Worm (Caenorhabditis elegans) whole organism, mixed stage, embryonic: ENCODE data around the gene spig-6.

ENCODE experiments used
- M03D4.4 ChIP-seq: sonication (generic microtip); optimal IDR thresholded peaks from 2 replicates; lab custom pipeline; 2017; ENCODE audit warnings: mild to moderate bottlenecking, missing genetic modification characterization, missing compliant biosample characterization
- bed-3 ChIP-seq: fragments of 200-800 bp; sonication (Bioruptor generic); optimal IDR thresholded peaks from 3 replicates; lab custom pipeline; 2018; ENCODE audit warnings: mild to moderate bottlenecking, missing genetic modification characterization, moderate library complexity, missing compliant biosample characterization
- blmp-1 ChIP-seq: fragments of 150-350 bp; optimal IDR thresholded peaks from 2 replicates; lab custom pipeline; 2014; ENCODE audit warnings: missing biosample characterization, missing genetic modification characterization
- ceh-39 ChIP-seq: fragments of 150-350 bp; optimal IDR thresholded peaks from 2 replicates; lab custom pipeline; 2014; ENCODE audit warnings: missing biosample characterization, missing genetic modification characterization
- ceh-83 ChIP-seq: fragments of 200-800 bp; sonication (Bioruptor generic); optimal IDR thresholded peaks from 2 replicates; lab custom pipeline; 2018; ENCODE audit warnings: mild to moderate bottlenecking, missing genetic modification characterization, missing compliant biosample characterization
- drap-1 ChIP-seq: fragments of 200-800 bp; sonication (Bioruptor generic); optimal IDR thresholded peaks from 3 replicates; lab custom pipeline; 2018; ENCODE audit warnings: mild to moderate bottlenecking, missing genetic modification characterization, missing compliant biosample characterization
- elt-1 ChIP-seq: sonication (generic microtip); optimal IDR thresholded peaks from 2 replicates; lab custom pipeline; 2017; ENCODE audit warnings: missing genetic modification characterization, mild to moderate bottlenecking, missing compliant biosample characterization, antibody characterized with exemption, moderate library complexity, borderline replicate concordance; ENCODE audit not compliant: insufficient read depth
- flh-1 ChIP-seq: fragments of 200-800 bp; sonication (Bioruptor generic); optimal IDR thresholded peaks from 2 replicates; lab custom pipeline; 2018; ENCODE audit warnings: mild to moderate bottlenecking, missing genetic modification characterization, moderate library complexity, missing compliant biosample characterization
- hlh-1 ChIP-seq: fragments of 150-350 bp; optimal IDR thresholded peaks from 2 replicates; lab custom pipeline; 2014; ENCODE audit warnings: missing biosample characterization, missing genetic modification reagents, missing genetic modification characterization
- lin-13 ChIP-seq: fragments of 150-350 bp; optimal IDR thresholded peaks from 2 replicates; lab custom pipeline; 2014; ENCODE audit warnings: missing biosample characterization, missing genetic modification characterization
- lin-32 ChIP-seq: fragments of 200-800 bp; sonication (Bioruptor generic); optimal IDR thresholded peaks from 2 replicates; lab custom pipeline; 2018; ENCODE audit warnings: mild to moderate bottlenecking, missing genetic modification characterization, missing compliant biosample characterization
- lsy-2 ChIP-seq: fragments of 150-350 bp; optimal IDR thresholded peaks from 2 replicates; lab custom pipeline; 2014; ENCODE audit warnings: missing biosample characterization, missing genetic modification characterization
- mab-5 ChIP-seq: fragments of 150-350 bp; optimal IDR thresholded peaks from 2 replicates; lab custom pipeline; 2014; ENCODE audit warnings: missing biosample characterization, missing genetic modification characterization
- mep-1 ChIP-seq: fragments of 150-350 bp; optimal IDR thresholded peaks from 2 replicates; lab custom pipeline; 2017; ENCODE audit warnings: missing biosample characterization, missing genetic modification reagents, missing genetic modification characterization, inconsistent platforms
- mls-2 ChIP-seq: sonication (generic microtip); optimal IDR thresholded peaks from 2 replicates; lab custom pipeline; 2016; ENCODE audit warnings: mild to moderate bottlenecking, missing genetic modification characterization, moderate library complexity, missing compliant biosample characterization
- nhr-12 ChIP-seq: fragments of 150-350 bp; optimal IDR thresholded peaks from 2 replicates; lab custom pipeline; 2014; ENCODE audit warnings: missing biosample characterization, missing genetic modification characterization
- nhr-2 ChIP-seq: fragments of 150-350 bp; optimal IDR thresholded peaks from 2 replicates; lab custom pipeline; 2014; ENCODE audit warnings: missing biosample characterization, missing genetic modification characterization
- nhr-237 ChIP-seq: fragments of 150-350 bp; optimal IDR thresholded peaks from 2 replicates; lab custom pipeline; 2014; ENCODE audit warnings: missing biosample characterization, missing genetic modification characterization
- nhr-28 ChIP-seq: fragments of 150-350 bp; optimal IDR thresholded peaks from 2 replicates; lab custom pipeline; 2014; ENCODE audit warnings: missing biosample characterization, missing genetic modification characterization
- nhr-76 ChIP-seq: sonication (generic microtip); optimal IDR thresholded peaks from 2 replicates; lab custom pipeline; 2017; ENCODE audit warnings: missing biosample characterization, missing genetic modification characterization
- pha-4 ChIP-seq: fragments of 150-350 bp; optimal IDR thresholded peaks from 2 replicates; lab custom pipeline; 2018; ENCODE audit warnings: missing biosample characterization, missing genetic modification reagents, missing genetic modification characterization
- sem-2 ChIP-seq: fragments of 200-800 bp; sonication (Bioruptor generic); optimal IDR thresholded peaks from 2 replicates; lab custom pipeline; 2018; ENCODE audit warnings: mild to moderate bottlenecking, missing genetic modification characterization, missing compliant biosample characterization
- snpc-4 ChIP-seq: fragments of 150-350 bp; optimal IDR thresholded peaks from 2 replicates; lab custom pipeline; 2014; ENCODE audit warnings: missing biosample characterization, missing genetic modification characterization
- sptf-1 ChIP-seq: sonication (generic microtip); optimal IDR thresholded peaks from 2 replicates; lab custom pipeline; 2017; ENCODE audit warnings: mild to moderate bottlenecking, missing genetic modification characterization, moderate library complexity, missing compliant biosample characterization
- tbx-8 ChIP-seq: fragments of 200-800 bp; sonication (Bioruptor generic); optimal IDR thresholded peaks from 2 replicates; lab custom pipeline; 2018; ENCODE audit warnings: mild to moderate bottlenecking, missing genetic modification characterization, moderate library complexity, missing compliant biosample characterization
- unc-120 ChIP-seq: sonication (generic microtip); optimal IDR thresholded peaks from 2 replicates; lab custom pipeline; 2017; ENCODE audit warnings: missing genetic modification characterization, missing compliant biosample characterization; ENCODE audit not compliant: poor library complexity, severe bottlenecking
- unc-39 ChIP-seq: fragments of 150-350 bp; optimal IDR thresholded peaks from 2 replicates; lab custom pipeline; 2014; ENCODE audit warnings: missing biosample characterization, missing genetic modification characterization
- unc-62 ChIP-seq: fragments of 150-350 bp; optimal IDR thresholded peaks from 2 replicates; lab custom pipeline; 2014; ENCODE audit warnings: missing biosample characterization, missing genetic modification reagents, missing genetic modification characterization
- zip-8 ChIP-seq: fragments of 150-350 bp; optimal IDR thresholded peaks from 2 replicates; lab custom pipeline; 2014; ENCODE audit warnings: missing biosample characterization, missing genetic modification characterization
- ztf-11 ChIP-seq: fragments of 150-350 bp; optimal IDR thresholded peaks from 2 replicates; lab custom pipeline; 2014; ENCODE audit warnings: missing biosample characterization, missing genetic modification characterization

Gene spig-6

DNA sequence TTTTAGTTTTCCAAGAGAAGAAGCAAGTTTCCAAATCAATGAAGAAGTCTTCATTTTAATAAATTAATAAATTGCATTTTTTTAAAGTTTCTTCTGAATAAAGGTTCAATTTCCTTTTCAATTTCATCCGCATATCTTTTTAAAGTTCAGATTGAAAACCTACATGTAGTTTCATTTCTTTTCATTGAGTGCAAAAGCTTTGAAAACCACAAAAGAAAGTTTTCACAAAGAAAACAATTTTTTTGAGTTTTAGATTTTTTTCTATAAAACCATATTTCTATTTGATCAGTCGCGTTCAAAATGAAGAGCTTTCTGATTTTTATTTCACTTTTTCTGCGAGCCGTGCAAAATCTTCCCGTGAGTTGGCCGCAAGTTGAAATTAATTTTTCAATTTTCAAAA, 35.7 kb upstream of the spig-6 start, which contains the start of gene T08G3.6:
Gene T08G3.6 (plus strand): TSS at position 301 of the 400 bp plus-strand sequence.
- TF ChIP-seq lin-13 (no peak), mab-5 (no peak), snpc-4 (no peak), unc-39 (tag; lab: Kevin White, UChicago) (no peak), sem-2 (GFP tag; lab: Kevin White, UChicago) (no peak), ceh-83 (GFP tag; lab: Kevin White, UChicago) (no peak)

- TF ChIP-seq unc-120 (no peak), snpc-4 (no peak), mab-5 (no peak), M03D4.4 (tag; lab: Kevin White, UChicago) (no peak), elt-1 (tag; lab: Kevin White, UChicago) (no peak), nhr-76 (tag; lab: Kevin White, UChicago) (no peak), pha-4 (no peak), nhr-28 (tag; lab: Kevin White, UChicago) (no peak), lin-32 (GFP tag; lab: Kevin White, UChicago) (no peak), nhr-237 (tag; lab: Kevin White, UChicago) (no peak), nhr-2 (tag; lab: Kevin White, UChicago) (no peak), mls-2 (no peak)
Observed at ce11 chrV:16446191-16446590, 35.2 kb upstream of the spig-6 start.

DNA sequence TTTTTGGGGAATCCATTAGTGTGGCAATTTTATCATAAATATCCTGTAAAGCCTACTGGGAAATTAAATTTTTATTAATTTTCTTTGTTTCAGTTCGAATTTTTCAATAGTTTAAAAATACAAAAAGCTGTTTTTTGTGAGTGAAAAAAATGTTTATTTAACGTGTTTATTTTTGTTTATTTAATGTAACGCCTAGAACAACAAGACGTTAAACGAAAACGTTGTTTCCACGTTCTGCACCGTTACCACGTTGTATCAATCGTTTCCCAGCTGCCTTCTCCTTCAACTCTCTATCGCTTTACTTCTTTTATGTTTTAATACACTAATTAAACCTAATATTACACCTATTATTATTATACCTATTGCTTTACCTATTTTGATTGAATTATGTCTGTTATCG, 33.6 kb upstream of the spig-6 start, which contains the start of gene T08G3.13:
Gene T08G3.13 (plus strand): TSS at position 301 of the 400 bp plus-strand sequence.
- TF ChIP-seq mls-2: no peak
- no peak for TF ChIP-seq hlh-1 (tag; lab: Kevin White, UChicago)
- no peak for TF ChIP-seq zip-8 (tag; lab: Kevin White, UChicago)
- TF ChIP-seq elt-1 (tag; lab: Kevin White, UChicago): no peak
- TF ChIP-seq ceh-39 (tag; lab: Kevin White, UChicago): no peak
- TF ChIP-seq mep-1 (tag; lab: Kevin White, UChicago): no peak

DNA sequence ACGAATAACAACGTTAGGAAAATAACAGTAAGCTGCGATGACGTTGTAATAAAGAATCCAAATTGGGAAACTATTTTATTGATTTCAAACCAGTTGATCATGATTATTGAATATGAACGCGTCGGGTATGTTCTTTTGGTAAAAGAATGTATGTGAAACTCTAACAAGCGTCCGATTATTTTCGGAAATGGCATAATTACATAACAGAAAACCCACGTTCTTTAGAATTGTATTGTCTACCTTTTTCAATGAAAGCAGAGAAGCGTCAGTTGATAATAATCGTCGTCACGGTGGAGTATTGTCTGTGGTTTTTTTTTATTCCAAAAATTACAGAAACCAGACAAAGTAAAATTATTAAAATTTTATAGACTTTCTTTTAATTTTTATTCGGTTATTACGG, 26.3 kb upstream of the spig-6 start, which contains the start of gene str-14:
Gene str-14 (minus strand): TSS at position 101 of the 400 bp plus-strand sequence.
- no peak for TF ChIP-seq ceh-39 (tag; lab: Kevin White, UChicago)
- TF ChIP-seq tbx-8: no peak
- no peak for TF ChIP-seq blmp-1
- no peak for TF ChIP-seq zip-8 (tag; lab: Kevin White, UChicago)
- no peak for TF ChIP-seq unc-120
- TF ChIP-seq sptf-1 (tag; lab: Kevin White, UChicago): no peak
- TF ChIP-seq unc-62 (GFP tag; lab: Kevin White, UChicago): no peak
- no peak for TF ChIP-seq nhr-28 (tag; lab: Kevin White, UChicago)
- no peak for TF ChIP-seq mab-5
- no peak for TF ChIP-seq lin-13
- no peak for TF ChIP-seq bed-3 (GFP tag; lab: Kevin White, UChicago)
- no peak for TF ChIP-seq elt-1 (tag; lab: Kevin White, UChicago)
- TF ChIP-seq snpc-4: no peak

ce11 chrV:16458714-16459113, 22.7 kb upstream of the spig-6 start, which contains the start of gene str-15:
TSS of gene str-15 (minus strand) at chrV:16458814.
- TF ChIP-seq bed-3 (GFP tag; lab: Kevin White, UChicago): no peak
- no peak for TF ChIP-seq unc-120
- TF ChIP-seq lsy-2 (tag; lab: Kevin White, UChicago): no peak
- TF ChIP-seq sptf-1 (tag; lab: Kevin White, UChicago): no peak
- no peak for TF ChIP-seq unc-39 (tag; lab: Kevin White, UChicago)
- no peak for TF ChIP-seq blmp-1
- TF ChIP-seq flh-1 (GFP tag; lab: Kevin White, UChicago): no peak
- no peak for TF ChIP-seq lin-13
- no peak for TF ChIP-seq mep-1 (tag; lab: Kevin White, UChicago)
- TF ChIP-seq ztf-11: no peak
- no peak for TF ChIP-seq hlh-1 (tag; lab: Kevin White, UChicago)
- TF ChIP-seq lin-32 (GFP tag; lab: Kevin White, UChicago): no peak
- TF ChIP-seq mab-5: no peak
- TF ChIP-seq drap-1 (GFP tag; lab: Kevin White, UChicago): no peak
- TF ChIP-seq nhr-76 (tag; lab: Kevin White, UChicago): no peak
- TF ChIP-seq nhr-237 (tag; lab: Kevin White, UChicago): no peak
- no peak for TF ChIP-seq nhr-2 (tag; lab: Kevin White, UChicago)

DNA sequence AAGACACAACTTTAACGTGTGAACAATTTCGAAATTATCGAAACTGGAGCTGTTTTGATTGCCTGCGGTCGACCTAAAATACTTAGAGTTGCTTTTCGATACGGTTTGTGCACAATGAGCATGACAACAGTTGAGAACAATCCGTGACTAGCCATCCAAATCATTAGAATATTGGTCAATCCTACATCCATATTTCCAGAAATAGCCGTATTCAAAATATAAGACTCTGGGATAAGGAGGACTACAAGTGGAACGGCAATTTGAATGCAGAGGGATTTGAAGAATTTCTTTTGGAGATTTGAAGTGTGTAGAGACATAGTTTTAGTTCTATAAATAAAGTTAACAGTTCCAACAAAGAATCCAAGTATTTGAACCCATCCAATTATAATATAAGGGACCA, 22.0 kb upstream of the spig-6 start:
- TF ChIP-seq flh-1 (GFP tag; lab: Kevin White, UChicago) (no peak), unc-120 (no peak), elt-1 (tag; lab: Kevin White, UChicago) (no peak), tbx-8 (no peak), lin-13 (no peak), nhr-12 (tag; lab: Kevin White, UChicago) (no peak), M03D4.4 (tag; lab: Kevin White, UChicago) (no peak)
- TF ChIP-seq, all 35 proteins: peak for 0
